Fruit fly (Drosophila melanogaster): Measurements from ENCODE around the gene CG7781.

The CG7781 gene

dm6 chr2L:8370364-8371326, 45.4 kb upstream of the CG7781 start, which contains the start of gene CG17292 (continued):
- TF ChIP-seq CG3032 (tag; optimal IDR thresholded peaks at IDR 0.05) (peak; percentile 21), net (GFP tag; optimal IDR thresholded peaks at IDR 0.05) (no peak), CG10631 (GFP tag; optimal IDR thresholded peaks at IDR 0.05) (no peak), Hr39 (GFP tag; optimal IDR thresholded peaks at IDR 0.05) (no peak), Ets96B (tag; optimal IDR thresholded peaks at IDR 0.05) (no peak), pdm3 (GFP tag; optimal IDR thresholded peaks at IDR 0.05) (no peak), spab (GFP tag; optimal IDR thresholded peaks at IDR 0.05) (no peak), CG15336 (GFP tag; IDR thresholded peaks at IDR 0.05) (peak; percentile 43; the same call in 1 of the 2 replicates), salr (GFP tag; optimal IDR thresholded peaks at IDR 0.05) (no peak), CG10669 (GFP tag; optimal IDR thresholded peaks at IDR 0.05) (no peak), Eip78C (GFP tag) (peak; percentile 58), CG8632 (GFP tag; optimal IDR thresholded peaks at IDR 0.05) (no peak), CG9139 (GFP tag; optimal IDR thresholded peaks at IDR 0.05) (no peak), CG11762 (GFP tag; optimal IDR thresholded peaks at IDR 0.05; ENCODE audit: insufficient read depth) (no peak), topi (GFP tag; optimal IDR thresholded peaks at IDR 0.05) (peak; percentile 6), CG11294 (GFP tag; IDR thresholded peaks at IDR 0.05) (no peak), CG6792 (GFP tag; optimal IDR thresholded peaks at IDR 0.05) (peak; percentile 13), Gug (GFP tag; IDR thresholded peaks at IDR 0.05) (no peak)

dm6 chr2L:8365701-8366643, 40.8 kb upstream of the CG7781 start, which contains the start of gene Pp2A-29B:
Gene Pp2A-29B, plus strand, starts transcription at chr2L:8366038.
- TF ChIP-seq esn (GFP tag; optimal IDR thresholded peaks at IDR 0.05) = peak; percentile 54
- no peak for TF ChIP-seq net (GFP tag; optimal IDR thresholded peaks at IDR 0.05)
- TF ChIP-seq CG9139 (GFP tag; optimal IDR thresholded peaks at IDR 0.05) = no peak
- TF ChIP-seq CG11902 (GFP tag; optimal IDR thresholded peaks at IDR 0.05) = peak; percentile 38
- peak; percentile 36 for TF ChIP-seq OdsH (GFP tag; optimal IDR thresholded peaks at IDR 0.05)
- TF ChIP-seq Met (GFP tag; optimal IDR thresholded peaks at IDR 0.05) = peak; percentile 40
- peak; percentile 44 for TF ChIP-seq Hr4 (GFP tag; optimal IDR thresholded peaks at IDR 0.05)
- peak; percentile 39 for TF ChIP-seq topi (GFP tag; optimal IDR thresholded peaks at IDR 0.05)
- TF ChIP-seq CG8632 (GFP tag; optimal IDR thresholded peaks at IDR 0.05) = no peak
- TF ChIP-seq CG8119 (GFP tag; IDR thresholded peaks at IDR 0.05) = no peak
- no peak for TF ChIP-seq fd59A (GFP tag; optimal IDR thresholded peaks at IDR 0.05)
- TF ChIP-seq CG34406 (GFP tag; optimal IDR thresholded peaks at IDR 0.05) = no peak
- TF ChIP-seq Smox (GFP tag; optimal IDR thresholded peaks at IDR 0.05) = peak; percentile 58
- no peak for TF ChIP-seq CG3919 (GFP tag; optimal IDR thresholded peaks at IDR 0.05)
- peak; percentile 15 for TF ChIP-seq acj6 (GFP tag; optimal IDR thresholded peaks at IDR 0.05)
- no peak for TF ChIP-seq salr (GFP tag; optimal IDR thresholded peaks at IDR 0.05)
- no peak for TF ChIP-seq CG11294 (GFP tag; IDR thresholded peaks at IDR 0.05)
- no peak for TF ChIP-seq spab (GFP tag; optimal IDR thresholded peaks at IDR 0.05)
- TF ChIP-seq CG15336 (GFP tag; IDR thresholded peaks at IDR 0.05) = no peak
- peak; percentile 77 for TF ChIP-seq Eip78C (GFP tag)
- TF ChIP-seq CG6808 (GFP tag; optimal IDR thresholded peaks at IDR 0.05) = no peak
- no peak for TF ChIP-seq Lpt (GFP tag; optimal IDR thresholded peaks at IDR 0.05)
- peak; percentile 82 for TF ChIP-seq svp (GFP tag)
- peak; percentile 75 for TF ChIP-seq fkh (GFP tag; optimal IDR thresholded peaks at IDR 0.05)
- no peak for TF ChIP-seq CG4318 (GFP tag; optimal IDR thresholded peaks at IDR 0.05)
- no peak for TF ChIP-seq dac (GFP tag; optimal IDR thresholded peaks at IDR 0.05)
- TF ChIP-seq pdm3 (GFP tag; optimal IDR thresholded peaks at IDR 0.05) = peak; percentile 46
- no peak for TF ChIP-seq CG16779 (tag; optimal IDR thresholded peaks at IDR 0.05)
- no peak for TF ChIP-seq Hr38 (GFP tag; optimal IDR thresholded peaks at IDR 0.05)
- no peak for TF ChIP-seq Sox15 (GFP tag; optimal IDR thresholded peaks at IDR 0.05)
- TF ChIP-seq eg (GFP tag; IDR thresholded peaks at IDR 0.05) = no peak
- peak; percentile 42 for TF ChIP-seq CG31627 (GFP tag; optimal IDR thresholded peaks at IDR 0.05)
- peak in 1 of 2 experiments; percentile 48 for TF ChIP-seq ss (GFP tag; optimal IDR thresholded peaks at IDR 0.05)
- peak; percentile 45 for TF ChIP-seq CG10631 (GFP tag; optimal IDR thresholded peaks at IDR 0.05)
- peak; percentile 92 for TF ChIP-seq achi (GFP tag; optimal IDR thresholded peaks at IDR 0.05)
- TF ChIP-seq Gug (GFP tag; IDR thresholded peaks at IDR 0.05) = no peak
- peak; percentile 19 for TF ChIP-seq CG10669 (GFP tag; optimal IDR thresholded peaks at IDR 0.05)
- peak; percentile 10 for TF ChIP-seq cyc (GFP tag; optimal IDR thresholded peaks at IDR 0.05)
- no peak for TF ChIP-seq CG8319 (GFP tag; optimal IDR thresholded peaks at IDR 0.05)

All from whole organism, prepupa.